Fruit fly (Drosophila melanogaster): ENCODE results near the gene CG18746.

Gene CG18746

dm6 chr3R:7793855-7794254, 3.9 kb upstream of the CG18746 start, which contains the start of gene CG2641 (continued):
- TF ChIP-seq H2.0 (GFP tag; IDR thresholded peaks at IDR 0.05), result no peak
- no peak for TF ChIP-seq gfzf (GFP tag; optimal IDR thresholded peaks at IDR 0.05)
- TF ChIP-seq caup (GFP tag; optimal IDR thresholded peaks at IDR 0.05; ENCODE audit: severe bottlenecking), result no peak
- no peak for TF ChIP-seq CG12942 (GFP tag; optimal IDR thresholded peaks at IDR 0.05)
- TF ChIP-seq CG42726 (GFP tag; IDR thresholded peaks at IDR 0.05; ENCODE audit: partially characterized antibody), result no peak
- no peak for TF ChIP-seq CG31388 (GFP tag; optimal IDR thresholded peaks at IDR 0.05)
- TF ChIP-seq PHDP (tag; optimal IDR thresholded peaks at IDR 0.05), result peak; percentile 21
- TF ChIP-seq CG3281 (GFP tag; optimal IDR thresholded peaks at IDR 0.05), result peak; percentile 5
- no peak for TF ChIP-seq mam (GFP tag; optimal IDR thresholded peaks at IDR 0.05)
- no peak for TF ChIP-seq Ets97D (GFP tag; optimal IDR thresholded peaks at IDR 0.05)
- peak; percentile 61 for TF ChIP-seq BtbVII (GFP tag; optimal IDR thresholded peaks at IDR 0.05)
- TF ChIP-seq nmo (GFP tag; optimal IDR thresholded peaks at IDR 0.05), result no peak
- no peak for TF ChIP-seq CG3995 (GFP tag; optimal IDR thresholded peaks at IDR 0.05)
- TF ChIP-seq Med (GFP tag), result peak; percentile 26
- TF ChIP-seq Dp (GFP tag; optimal IDR thresholded peaks at IDR 0.05), result no peak
- no peak for TF ChIP-seq lilli (GFP tag; optimal IDR thresholded peaks at IDR 0.05)
- TF ChIP-seq HLH54F (GFP tag; optimal IDR thresholded peaks at IDR 0.05), result no peak
- no peak for TF ChIP-seq fd3F (GFP tag; optimal IDR thresholded peaks at IDR 0.05)
- TF ChIP-seq CG2678 (tag; optimal IDR thresholded peaks at IDR 0.05), result no peak
- peak; percentile 9 for TF ChIP-seq Jarid2 (GFP tag; optimal IDR thresholded peaks at IDR 0.05)
- TF ChIP-seq CG11504 (tag; optimal IDR thresholded peaks at IDR 0.05), result no peak
- TF ChIP-seq CG15073 (GFP tag; optimal IDR thresholded peaks at IDR 0.05), result no peak
- no peak for TF ChIP-seq nau (GFP tag; optimal IDR thresholded peaks at IDR 0.05)
- TF ChIP-seq CG6175 (GFP tag; IDR thresholded peaks at IDR 0.05), result no peak
- no peak for TF ChIP-seq CG3838 (GFP tag; optimal IDR thresholded peaks at IDR 0.05)
- TF ChIP-seq Vsx1 (GFP tag; optimal IDR thresholded peaks at IDR 0.05), result no peak
- TF ChIP-seq CG5953 (GFP tag; IDR thresholded peaks at IDR 0.05), result no peak
- no peak for TF ChIP-seq NfI (GFP tag; optimal IDR thresholded peaks at IDR 0.05)
- no peak for TF ChIP-seq croc (GFP tag; conservative IDR thresholded peaks at IDR 0.05)
- no peak for TF ChIP-seq CG10321 (GFP tag; IDR thresholded peaks at IDR 0.05)
- no peak for TF ChIP-seq danr (GFP tag; IDR thresholded peaks at IDR 0.05)
- TF ChIP-seq CG43689 (GFP tag; IDR thresholded peaks at IDR 0.05), result no peak
- no peak for TF ChIP-seq Elba2 (GFP tag; optimal IDR thresholded peaks at IDR 0.05)
- no peak for TF ChIP-seq CG3163 (GFP tag; optimal IDR thresholded peaks at IDR 0.05)
- TF ChIP-seq zen2 (GFP tag; IDR thresholded peaks at IDR 0.05; ENCODE audit: partially characterized antibody), result no peak
- no peak for TF ChIP-seq Hey (tag; optimal IDR thresholded peaks at IDR 0.05)
- no peak for TF ChIP-seq nom (GFP tag; optimal IDR thresholded peaks at IDR 0.05)
- TF ChIP-seq MTF-1 (GFP tag; optimal IDR thresholded peaks at IDR 0.05; ENCODE audit: borderline replicate concordance), result no peak
- TF ChIP-seq Dbx (GFP tag; IDR thresholded peaks at IDR 0.05), result 0 out of 3 replicates have a peak, but pooled peaks have one; percentile 46
- TF ChIP-seq Deaf1 (tag; optimal IDR thresholded peaks at IDR 0.05), result peak; percentile 34
- TF ChIP-seq Atf3 (GFP tag; optimal IDR thresholded peaks at IDR 0.05), result peak; percentile 34
- no peak for TF ChIP-seq CG10431 (GFP tag; optimal IDR thresholded peaks at IDR 0.05)
- TF ChIP-seq CG18262 (tag; optimal IDR thresholded peaks at IDR 0.05), result no peak
- TF ChIP-seq CG4707 (GFP tag; optimal IDR thresholded peaks at IDR 0.05), result no peak
- no peak for TF ChIP-seq CG30431 (GFP tag; optimal IDR thresholded peaks at IDR 0.05)
- no peak for TF ChIP-seq Doc3 (GFP tag; IDR thresholded peaks at IDR 0.05; ENCODE audit: partially characterized antibody)
- no peak for TF ChIP-seq CG8924 (tag; optimal IDR thresholded peaks at IDR 0.05)
- TF ChIP-seq Dad (GFP tag; optimal IDR thresholded peaks at IDR 0.05), result no peak
- TF ChIP-seq CG7928 (GFP tag; optimal IDR thresholded peaks at IDR 0.05), result no peak
- TF ChIP-seq CG15514 (GFP tag; optimal IDR thresholded peaks at IDR 0.05), result peak; percentile 1
- no peak for TF ChIP-seq CG16863 (GFP tag; optimal IDR thresholded peaks at IDR 0.05)
